Worm (Caenorhabditis elegans): ENCODE results near the gene ent-2.

DNA sequence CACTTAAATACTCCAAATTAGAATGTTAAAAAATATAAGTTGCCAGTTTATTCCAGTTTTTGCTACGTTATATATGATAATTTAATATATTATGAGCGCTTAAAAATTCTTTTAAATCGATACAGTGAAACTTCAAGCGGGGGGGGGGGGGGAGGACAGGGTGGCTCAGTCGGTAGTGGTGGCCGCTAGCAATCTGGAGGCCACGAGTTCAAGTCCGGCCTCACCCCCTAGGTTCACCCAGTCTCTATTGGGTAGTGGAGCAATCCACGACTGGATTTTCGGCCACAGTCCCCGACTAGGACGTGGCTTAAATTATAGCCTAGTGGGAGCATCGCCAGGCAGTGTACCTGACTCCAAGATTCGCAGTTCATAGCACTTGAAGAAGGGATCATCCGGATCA is 20.1 kb downstream of the ent-2 start:
- TF ChIP-seq nhr-77 (tag; optimal IDR thresholded peaks at IDR 0.05): no peak
- no peak for TF ChIP-seq lsy-2 (tag; optimal IDR thresholded peaks at IDR 0.05)
- TF ChIP-seq aly-2 (tag; optimal IDR thresholded peaks at IDR 0.05): no peak
- no peak for TF ChIP-seq peb-1 (tag; optimal IDR thresholded peaks at IDR 0.05)
- no peak for TF ChIP-seq nhr-237 (tag; optimal IDR thresholded peaks at IDR 0.05)
